Fruit fly (Drosophila melanogaster): ENCODE results near the gene CG43050.
A peak's percentile ranks its signal among the peaks of the same experiment; 100 is the strongest.

CG43050 gene

DNA sequence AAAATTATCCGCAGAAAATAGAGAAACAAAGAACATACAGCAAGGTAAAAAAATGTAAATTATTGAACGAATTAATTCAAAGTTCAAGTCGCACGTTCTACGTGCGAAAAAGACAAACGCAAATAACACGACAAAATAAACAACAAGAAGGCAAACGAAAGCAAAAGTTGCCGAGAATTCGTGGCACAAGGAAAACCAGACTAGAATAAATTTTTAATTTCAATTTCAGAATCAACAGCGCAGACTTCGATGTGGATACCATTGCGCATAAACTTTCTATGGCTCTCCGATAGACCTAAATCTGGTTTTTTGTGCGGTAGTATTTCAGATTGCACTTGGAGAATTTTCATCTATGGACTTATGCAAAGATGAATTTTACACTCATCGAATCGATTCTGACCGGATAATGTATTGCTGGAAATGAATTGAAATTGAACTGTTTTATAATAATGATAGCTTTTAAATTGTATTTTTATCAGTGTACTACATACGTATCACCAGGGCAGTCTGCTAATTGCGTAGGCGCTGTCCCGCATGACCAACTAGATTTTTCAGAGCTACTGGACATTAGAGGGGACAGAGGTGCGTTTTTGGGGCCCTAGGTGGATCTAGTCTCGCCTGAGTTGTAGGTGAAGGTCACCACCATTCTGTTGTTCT lies 35.5 kb upstream of the CG43050 start (continued):
- TF ChIP-seq sna (GFP tag; IDR thresholded peaks at IDR 0.05; ENCODE audit: partially characterized antibody) (no peak), otp (GFP tag; IDR thresholded peaks at IDR 0.05) (peak; percentile 86), nom (GFP tag; optimal IDR thresholded peaks at IDR 0.05) (no peak), slp2 (GFP tag; optimal IDR thresholded peaks at IDR 0.05) (peak; percentile 63), tup (GFP tag; optimal IDR thresholded peaks at IDR 0.05) (peak; percentile 68), Ravus (GFP tag; IDR thresholded peaks at IDR 0.05) (peak; percentile 74), Six4 (GFP tag; optimal IDR thresholded peaks at IDR 0.05) (peak; percentile 60), lov (optimal IDR thresholded peaks at IDR 0.05) (no peak), lov (GFP tag; IDR thresholded peaks at IDR 0.05) (no peak; the same call in 2 of the 3 replicates), CG33213 (GFP tag; optimal IDR thresholded peaks at IDR 0.05) (peak; percentile 81), H2.0 (GFP tag; IDR thresholded peaks at IDR 0.05) (peak; percentile 88), lilli (GFP tag; optimal IDR thresholded peaks at IDR 0.05) (peak; percentile 94), amos (GFP tag; IDR thresholded peaks at IDR 0.05; ENCODE audit: partially characterized antibody) (no peak), HLH4C (GFP tag; IDR thresholded peaks at IDR 0.05; ENCODE audit: partially characterized antibody) (no peak), CG10321 (GFP tag; IDR thresholded peaks at IDR 0.05) (peak; percentile 64; the same call in 1 of the 2 replicates), Drgx (GFP tag; IDR thresholded peaks at IDR 0.05) (peak; percentile 72), D19A (tag; optimal IDR thresholded peaks at IDR 0.05) (peak; percentile 50), Med (GFP tag) (peak; percentile 99), CG15514 (GFP tag; optimal IDR thresholded peaks at IDR 0.05) (peak; percentile 88), CG1647 (GFP tag; optimal IDR thresholded peaks at IDR 0.05) (peak; percentile 81), Fer3 (tag; optimal IDR thresholded peaks at IDR 0.05) (peak; percentile 90), CG4282 (GFP tag; optimal IDR thresholded peaks at IDR 0.05) (peak; percentile 74), psq (GFP tag; optimal IDR thresholded peaks at IDR 0.05) (peak; percentile 58), Spps (tag; optimal IDR thresholded peaks at IDR 0.05) (peak; percentile 13), exex (tag; optimal IDR thresholded peaks at IDR 0.05) (peak; percentile 51), CG5180 (GFP tag; optimal IDR thresholded peaks at IDR 0.05) (no peak), MESR4 (GFP tag; optimal IDR thresholded peaks at IDR 0.05) (no peak), Xrp1 (GFP tag; IDR thresholded peaks at IDR 0.05) (peak; percentile 73), CG11398 (GFP tag; optimal IDR thresholded peaks at IDR 0.05) (peak; percentile 68), toy (GFP tag; IDR thresholded peaks at IDR 0.05) (peak; percentile 82), ERR (GFP tag; optimal IDR thresholded peaks at IDR 0.05) (peak; percentile 88), CG12659 (GFP tag; optimal IDR thresholded peaks at IDR 0.05) (peak; percentile 89), CG17361 (GFP tag; IDR thresholded peaks at IDR 0.05) (peak; percentile 75), Taf1 (GFP tag; IDR thresholded peaks at IDR 0.05) (peak; percentile 94), CG6272 (GFP tag; IDR thresholded peaks at IDR 0.05) (peak; percentile 70), Dip3 (GFP tag; optimal IDR thresholded peaks at IDR 0.05) (peak; percentile 80), CG43689 (GFP tag; IDR thresholded peaks at IDR 0.05) (peak; percentile 76), ash1 (GFP tag; optimal IDR thresholded peaks at IDR 0.05) (peak; percentile 67), Xbp1 (GFP tag; optimal IDR thresholded peaks at IDR 0.05) (peak; percentile 79), CG2202 (tag; optimal IDR thresholded peaks at IDR 0.05) (no peak), CG12219 (GFP tag; optimal IDR thresholded peaks at IDR 0.05) (peak; percentile 70), CG1603 (tag; optimal IDR thresholded peaks at IDR 0.05) (peak; percentile 83), CG30403 (GFP tag; optimal IDR thresholded peaks at IDR 0.05) (peak; percentile 88), Hr3 (GFP tag; optimal IDR thresholded peaks at IDR 0.05) (peak; percentile 73), CG9876 (GFP tag; optimal IDR thresholded peaks at IDR 0.05) (peak; percentile 68), Ssrp (tag; optimal IDR thresholded peaks at IDR 0.05) (no peak), vvl (GFP tag; IDR thresholded peaks at IDR 0.05) (peak; percentile 95), CG10209 (GFP tag; optimal IDR thresholded peaks at IDR 0.05) (peak; percentile 86), CG13624 (GFP tag; optimal IDR thresholded peaks at IDR 0.05) (peak; percentile 96), ftz-f1 (GFP tag; optimal IDR thresholded peaks at IDR 0.05) (peak; percentile 86)

All from whole organism, embryonic.